Fruit fly (Drosophila melanogaster) whole organism, adult: ENCODE measurements around the gene CG5043.

Source experiments
- CG33017 ChIP-seq: fragments of 200-800 bp; sonication (Bioruptor generic); optimal IDR thresholded peaks from 2 replicates; lab custom pipeline; 2018; ENCODE audit warnings: missing biosample characterization, mild to moderate bottlenecking, missing genetic modification characterization, moderate library complexity
- CG5204 ChIP-seq: fragments of 200-800 bp; sonication (Bioruptor generic); optimal IDR thresholded peaks from 2 replicates; lab custom pipeline; 2016; ENCODE audit warnings: missing biosample characterization, missing genetic modification characterization
- ovo ChIP-seq: fragments of 200-800 bp; sonication (Bioruptor generic); optimal IDR thresholded peaks from 2 replicates; lab custom pipeline; 2016; ENCODE audit warnings: missing biosample characterization, missing genetic modification characterization
- pad ChIP-seq: fragments of 200-800 bp; sonication (Bioruptor generic); optimal IDR thresholded peaks from 3 replicates; lab custom pipeline; 2017; ENCODE audit warnings: missing biosample characterization, missing genetic modification characterization, mild to moderate bottlenecking, moderate library complexity, missing genetic modification reagents

- TF ChIP-seq CG33017 (tag; lab: Kevin White, UChicago) (no peak), pad (GFP tag; lab: Kevin White, UChicago) (no peak), CG5204 (GFP tag; lab: Kevin White, UChicago) (no peak), ovo (no peak)
Observed at dm6 chr2L:17436500-17436899, 2.8 kb downstream of the CG5043 start, which contains the start of gene CG33928.
